Worm (Caenorhabditis elegans) whole organism, L4 larva: ENCODE results near the gene W04E12.2.
"Not testable (repeated sequence)": the region's sequence is repeated elsewhere in the genome, so short reads cannot be mapped to it uniquely, and the experiment has no call there.

Experiments
- Y48G9A.11 ChIP-seq: fragments of 200-800 bp; sonication (Bioruptor generic); IDR thresholded peaks from 2 replicates; pipeline ENCODE4 v1.3.6; 2022; ENCODE audit warnings: missing genetic modification reagents, missing genetic modification characterization, missing compliant biosample characterization
- aha-1 ChIP-seq: fragments of 150-350 bp; peaks from one replicate; lab custom pipeline; 2014; ENCODE audit warnings: missing biosample characterization, missing genetic modification characterization
- ama-1 ChIP-seq: fragments of 150-350 bp; optimal IDR thresholded peaks from 2 replicates; lab custom pipeline; 2014; ENCODE audit warnings: inconsistent platforms, mixed read lengths
- ceh-28 ChIP-seq: fragments of 150-350 bp; optimal IDR thresholded peaks from 2 replicates; lab custom pipeline; 2014; ENCODE audit warnings: missing biosample characterization, missing genetic modification reagents, missing genetic modification characterization
- daf-16 ChIP-seq, 3 experiments: sonication (generic microtip); optimal IDR thresholded peaks; 2 replicates each; lab custom pipeline; 2016 to 2017; ENCODE audit warnings: missing genetic modification characterization in 3 of 3, missing genetic modification reagents in 3 of 3, mild to moderate bottlenecking in 2 of 3, missing compliant biosample characterization in 2 of 3, missing biosample characterization in 1 of 3, moderate library complexity in 1 of 3
- dmd-6 ChIP-seq: fragments of 200-800 bp; sonication (Bioruptor generic); IDR thresholded peaks from 2 replicates; pipeline ENCODE4 v1.3.6; 2022; ENCODE audit warnings: missing genetic modification reagents, missing genetic modification characterization, missing compliant biosample characterization
- dmd-9 ChIP-seq: fragments of 200-800 bp; sonication (Bioruptor generic); IDR thresholded peaks from 2 replicates; pipeline ENCODE4 v1.3.6; 2022; ENCODE audit warnings: missing genetic modification reagents, missing genetic modification characterization, missing compliant biosample characterization
- dve-1 ChIP-seq: sonication (generic microtip); optimal IDR thresholded peaks from 2 replicates; lab custom pipeline; 2017; ENCODE audit warnings: antibody characterized with exemption, mild to moderate bottlenecking, missing genetic modification characterization, missing compliant biosample characterization; ENCODE audit not compliant: insufficient read depth
- hlh-11 ChIP-seq: fragments of 200-800 bp; sonication (Bioruptor generic); optimal IDR thresholded peaks from 2 replicates; lab custom pipeline; 2018; ENCODE audit warnings: mild to moderate bottlenecking, missing genetic modification characterization, missing compliant biosample characterization
- hlh-30 ChIP-seq: sonication (generic microtip); optimal IDR thresholded peaks from 2 replicates; lab custom pipeline; 2017; ENCODE audit warnings: antibody characterized with exemption, mild to moderate bottlenecking, missing genetic modification characterization, missing compliant biosample characterization; ENCODE audit not compliant: insufficient read depth
- lin-1 ChIP-seq: fragments of 200-800 bp; sonication (Bioruptor generic); IDR thresholded peaks from 2 replicates; pipeline ENCODE4 v1.3.6; 2022; ENCODE audit warnings: missing genetic modification reagents, missing genetic modification characterization, missing compliant biosample characterization
- lin-13 ChIP-seq: fragments of 150-350 bp; optimal IDR thresholded peaks from 2 replicates; lab custom pipeline; 2014; ENCODE audit warnings: missing biosample characterization, missing genetic modification reagents, missing genetic modification characterization
- lir-3 ChIP-seq: sonication (generic microtip); optimal IDR thresholded peaks from 2 replicates; lab custom pipeline; 2016; ENCODE audit warnings: mild to moderate bottlenecking, missing genetic modification characterization, missing compliant biosample characterization
- lsy-2 ChIP-seq, 2 experiments: fragments of 150-350 bp in 1 of 2; sonication (generic microtip) in 1 of 2; optimal IDR thresholded peaks; 2 replicates each; lab custom pipeline; 2014 to 2017; ENCODE audit warnings: missing biosample characterization in 2 of 2, missing genetic modification characterization in 2 of 2
- mxl-3 ChIP-seq: fragments of 200-800 bp; sonication (Bioruptor generic); optimal IDR thresholded peaks from 2 replicates; lab custom pipeline; 2018; ENCODE audit warnings: mild to moderate bottlenecking, missing genetic modification characterization, missing compliant biosample characterization
- nhr-25 ChIP-seq: sonication (generic microtip); optimal IDR thresholded peaks from 2 replicates; lab custom pipeline; 2017; ENCODE audit warnings: missing genetic modification characterization, mild to moderate bottlenecking, missing compliant biosample characterization, antibody characterized with exemption, moderate library complexity, borderline replicate concordance; ENCODE audit not compliant: insufficient read depth
- nhr-28 ChIP-seq: fragments of 150-350 bp; optimal IDR thresholded peaks from 2 replicates; lab custom pipeline; 2014; ENCODE audit warnings: missing biosample characterization, missing genetic modification characterization
- pqm-1 ChIP-seq: sonication (generic microtip); optimal IDR thresholded peaks from 2 replicates; lab custom pipeline; 2017; ENCODE audit warnings: missing biosample characterization, missing genetic modification characterization
- set-16 ChIP-seq: fragments of 200-800 bp; sonication (Bioruptor generic); IDR thresholded peaks from 2 replicates; pipeline ENCODE4 v1.3.6; 2022; ENCODE audit warnings: missing genetic modification reagents, missing genetic modification characterization, missing compliant biosample characterization
- tra-1 ChIP-seq: fragments of 200-800 bp; sonication (Bioruptor generic); IDR thresholded peaks from 2 replicates; pipeline ENCODE4 v1.3.6; 2022; ENCODE audit warnings: missing genetic modification reagents, missing genetic modification characterization, missing compliant biosample characterization
- unc-62 ChIP-seq, 3 experiments: fragments of 150-350 bp in 1 of 3; sonication (generic microtip); optimal IDR thresholded peaks in 2 of 3; peaks in 1 of 3; 1 replicate in 1 of 3; 2 replicates in 2 of 3; lab custom pipeline; 2014 to 2017; ENCODE audit warnings: missing biosample characterization in 3 of 3, missing genetic modification characterization in 3 of 3, missing genetic modification reagents in 3 of 3, missing genotype in 1 of 3
- zag-1 ChIP-seq: fragments of 150-350 bp; optimal IDR thresholded peaks from 2 replicates; lab custom pipeline; 2014; ENCODE audit warnings: missing biosample characterization, missing genetic modification characterization
- ztf-11 ChIP-seq: fragments of 150-350 bp; optimal IDR thresholded peaks from 2 replicates; lab custom pipeline; 2014; ENCODE audit warnings: missing biosample characterization, missing genetic modification characterization

The W04E12.2 gene

DNA sequence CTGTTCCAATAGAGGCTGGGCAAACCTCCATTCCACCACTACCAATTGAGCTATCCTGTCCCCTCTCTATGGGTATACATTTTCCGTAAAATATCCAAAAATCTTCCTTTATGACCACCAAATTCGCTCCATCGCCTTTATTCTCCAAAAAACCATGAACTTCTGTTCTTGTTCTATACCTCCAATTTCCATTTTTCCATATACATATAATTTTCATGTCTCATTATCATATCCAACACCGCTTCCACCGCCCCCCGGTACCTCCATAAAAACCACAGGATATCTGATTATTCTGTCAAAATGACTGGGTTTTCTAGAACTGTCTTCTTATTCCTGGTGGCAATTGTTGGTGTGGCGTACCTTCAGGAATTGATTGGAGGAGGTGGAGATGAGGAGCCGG lies 25.1 kb downstream of the W04E12.2 start, which contains the start of gene Y43F8C.17:
Gene Y43F8C.17 (plus strand): TSS at position 301 of the 400 bp plus-strand sequence.
- TF ChIP-seq unc-62 (GFP tag; optimal IDR thresholded peaks at IDR 0.05 in 1 of 2; lab: Kevin White, UChicago) (peak in 1 of 2 experiments; percentile 12), unc-62 (tag; optimal IDR thresholded peaks at IDR 0.05; lab: Kevin White, UChicago) (no peak), zag-1 (tag; lab: Kevin White, UChicago) (no peak)

DNA sequence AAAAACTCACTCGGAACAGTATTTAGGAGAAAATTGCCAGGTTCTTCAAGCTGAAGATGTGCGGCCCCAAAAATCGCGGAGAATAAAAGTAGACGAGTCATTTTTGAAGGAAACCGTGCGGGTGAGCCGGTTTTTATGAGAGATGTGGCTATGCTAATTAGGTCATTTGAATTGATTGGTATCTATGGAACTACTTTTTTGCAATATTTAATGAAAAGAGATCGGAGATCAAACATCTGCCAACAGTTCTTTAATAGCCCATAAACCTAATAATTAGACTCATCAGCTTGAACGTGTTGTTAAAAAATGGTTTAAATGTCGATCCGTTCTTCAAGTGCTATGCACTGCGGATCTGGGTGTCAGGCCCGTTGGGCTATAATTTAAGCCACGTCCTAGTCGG lies 25.5 kb downstream of the W04E12.2 start, which contains the start of gene Y43F8C.16:
Gene Y43F8C.16 (minus strand): TSS at position 101 of the 400 bp plus-strand sequence.
- peak; percentile 9 for TF ChIP-seq aha-1 (tag; lab: Kevin White, UChicago)
- TF ChIP-seq lir-3 (tag; lab: Kevin White, UChicago): no peak

DNA sequence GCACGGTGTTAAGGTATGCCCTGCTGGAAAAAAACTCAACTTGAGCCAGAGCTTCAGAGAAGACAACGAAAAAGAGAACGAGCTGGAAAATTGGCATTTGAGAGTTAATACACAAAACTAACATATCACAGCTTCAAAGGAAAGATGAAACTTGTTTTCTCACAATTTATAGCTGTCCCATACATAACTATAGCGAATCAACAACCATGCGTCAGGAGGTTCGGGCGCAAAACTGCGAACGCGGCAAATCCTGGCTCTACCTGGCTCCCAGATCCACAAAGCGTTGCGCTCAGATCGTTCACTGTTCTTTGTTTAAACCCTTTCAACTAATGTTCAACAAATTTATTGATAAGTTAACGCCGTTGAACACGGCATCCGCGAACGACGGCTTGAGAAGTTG lies 29.3 kb downstream of the W04E12.2 start, which contains the start of gene Y43F8C.23:
Gene Y43F8C.23 (minus strand): TSS at position 101 of the 400 bp plus-strand sequence.
- not testable (repeated sequence) for TF ChIP-seq lsy-2 (tag; optimal IDR thresholded peaks at IDR 0.05; lab: Kevin White, UChicago); ztf-11 (tag; lab: Kevin White, UChicago); tra-1 (GFP tag; lab: Robert Waterston, UW)
- TF ChIP-seq, all 104 proteins: peak for 0; not testable (repeated sequence) for 104

DNA sequence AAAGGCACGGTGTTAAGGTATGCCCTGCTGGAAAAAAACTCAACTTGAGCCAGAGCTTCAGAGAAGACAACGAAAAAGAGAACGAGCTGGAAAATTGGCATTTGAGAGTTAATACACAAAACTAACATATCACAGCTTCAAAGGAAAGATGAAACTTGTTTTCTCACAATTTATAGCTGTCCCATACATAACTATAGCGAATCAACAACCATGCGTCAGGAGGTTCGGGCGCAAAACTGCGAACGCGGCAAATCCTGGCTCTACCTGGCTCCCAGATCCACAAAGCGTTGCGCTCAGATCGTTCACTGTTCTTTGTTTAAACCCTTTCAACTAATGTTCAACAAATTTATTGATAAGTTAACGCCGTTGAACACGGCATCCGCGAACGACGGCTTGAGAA lies 30.4 kb downstream of the W04E12.2 start, which contains the start of gene Y43F8C.15:
Gene Y43F8C.15 (minus strand): TSS at position 101 of the 400 bp plus-strand sequence.
- not testable (repeated sequence) for TF ChIP-seq Y48G9A.11 (GFP tag; lab: Robert Waterston, UW); aha-1 (tag; lab: Kevin White, UChicago); nhr-25 (tag; lab: Kevin White, UChicago)

- no peak for TF ChIP-seq lin-1 (GFP tag; lab: Robert Waterston, UW)
- no peak for TF ChIP-seq ztf-11 (tag; lab: Kevin White, UChicago)
These were observed 32.1 kb downstream of the W04E12.2 start, which contains the start of gene srv-3 for ce11 chrV:19708849-19709248. TSS of gene srv-3 (minus strand) at chrV:19708949.

DNA sequence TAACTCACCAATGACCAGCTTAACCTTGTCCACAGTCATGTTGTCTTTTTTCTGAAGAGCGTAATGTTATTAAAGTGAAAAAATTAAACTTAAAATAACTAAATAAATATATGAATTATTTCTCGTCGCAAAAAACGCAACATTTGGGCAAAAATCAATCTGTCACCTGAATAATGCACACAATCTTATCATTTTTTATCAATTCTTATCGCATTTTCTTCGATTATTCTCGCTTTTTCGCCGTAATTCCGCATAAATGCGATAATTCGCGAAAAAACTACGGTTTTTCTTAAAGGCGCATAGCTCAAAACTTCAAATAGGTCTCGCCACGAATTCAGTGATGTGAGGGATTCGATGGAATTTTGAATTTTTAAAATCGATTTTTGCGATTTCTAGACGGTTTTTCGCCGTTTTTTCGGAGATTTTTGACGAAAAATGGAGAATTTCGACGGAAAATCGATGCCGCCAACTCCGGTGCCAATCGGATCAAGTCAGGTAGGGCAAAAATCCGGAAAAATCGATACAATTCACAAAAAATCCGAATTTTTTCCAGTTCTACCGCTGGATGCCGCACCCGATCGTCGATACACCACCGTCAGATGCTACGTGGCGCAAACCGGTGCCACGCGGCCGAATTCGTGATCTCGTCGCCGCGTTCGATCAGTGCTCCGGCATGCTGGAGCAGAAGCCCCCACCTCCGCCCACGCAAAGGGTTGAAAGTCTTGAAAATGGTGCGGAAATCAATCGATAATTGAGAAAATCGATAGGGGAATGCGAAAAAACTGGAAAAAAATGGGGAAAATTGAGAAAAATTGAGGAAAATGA lies 43.4 kb downstream of the W04E12.2 start, which contains the start of the genes Y43F8C.13 and ani-3:
Gene Y43F8C.13 (minus strand): TSS at position 51 of the 825 bp plus-strand sequence.
Gene ani-3 (plus strand): TSS at position 385 of the 825 bp plus-strand sequence.
- peak; percentile 24 for TF ChIP-seq ceh-28 (tag; lab: Kevin White, UChicago)
- TF ChIP-seq aha-1 (tag; lab: Kevin White, UChicago): peak; percentile 39
- TF ChIP-seq lsy-2 (tag; optimal IDR thresholded peaks at IDR 0.05; lab: Kevin White, UChicago): peak in 1 of 2 experiments; percentile 23
- TF ChIP-seq hlh-30 (tag; lab: Kevin White, UChicago): peak; percentile 5
- peak; percentile 17 for TF ChIP-seq lin-13
- no peak for TF ChIP-seq ama-1 (lab: Kevin White, UChicago)
- peak; percentile 88 for TF ChIP-seq pqm-1 (tag; lab: Kevin White, UChicago)
- peak; percentile 43; the same call in 1 of the 2 replicates for TF ChIP-seq dmd-6 (GFP tag; lab: Robert Waterston, UW)
- TF ChIP-seq lin-1 (GFP tag; lab: Robert Waterston, UW): no peak
- peak; percentile 57 for TF ChIP-seq nhr-28
- TF ChIP-seq dve-1 (tag; lab: Kevin White, UChicago): peak; percentile 61
- TF ChIP-seq mxl-3 (GFP tag; lab: Kevin White, UChicago): no peak
- TF ChIP-seq hlh-11 (tag; lab: Kevin White, UChicago): peak; percentile 28
- TF ChIP-seq daf-16 (GFP tag; optimal IDR thresholded peaks at IDR 0.05; lab: Kevin White, UChicago): no peak
- TF ChIP-seq daf-16 (tag; optimal IDR thresholded peaks at IDR 0.05; lab: Kevin White, UChicago): peak; percentile 33
- TF ChIP-seq set-16 (GFP tag; lab: Robert Waterston, UW): peak; percentile 75
- TF ChIP-seq zag-1 (tag; lab: Kevin White, UChicago): no peak
- TF ChIP-seq, all 104 proteins: peak for 12

DNA sequence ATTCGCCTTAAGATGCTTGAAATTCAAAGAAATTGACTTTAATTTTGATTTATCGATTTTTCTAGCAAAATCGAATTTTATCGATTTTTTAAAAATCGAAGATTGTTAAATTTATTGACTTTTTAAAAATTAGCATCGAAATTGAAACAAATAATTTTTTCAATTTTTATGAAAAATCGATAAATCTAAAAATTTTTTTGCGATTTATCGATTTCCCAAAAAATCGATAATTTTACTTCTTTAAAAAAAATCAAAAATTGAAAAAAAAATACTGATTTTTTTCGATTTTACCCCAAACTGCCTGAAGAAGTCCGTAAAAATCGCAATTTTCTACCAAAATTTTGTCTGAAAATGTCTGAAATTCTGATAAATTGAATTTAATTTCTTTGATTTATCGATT lies 49.0 kb downstream of the W04E12.2 start:
- TF ChIP-seq dmd-9 (GFP tag; lab: Robert Waterston, UW) (no peak), ceh-28 (tag; lab: Kevin White, UChicago) (peak; percentile 74)
